Fruit fly (Drosophila melanogaster): Measurements from ENCODE around the gene CG5863.

CG5863 gene

dm6 chr3R:17410808-17411207 is at the start of gene CG5863:
Gene CG5863, plus strand, starts transcription at chr3R:17411108.
- TF ChIP-seq CG9948 (tag; optimal IDR thresholded peaks at IDR 0.05) = no peak
- no peak for TF ChIP-seq Pif1B (GFP tag; optimal IDR thresholded peaks at IDR 0.05)
- no peak for TF ChIP-seq CG8301 (tag; optimal IDR thresholded peaks at IDR 0.05)
- TF ChIP-seq Pif1A (GFP tag; optimal IDR thresholded peaks at IDR 0.05) = no peak
- no peak for TF ChIP-seq CG34367 (tag; optimal IDR thresholded peaks at IDR 0.05)
- no peak for TF ChIP-seq fd96Ca (GFP tag; IDR thresholded peaks at IDR 0.05)
- no peak for TF ChIP-seq CG12605 (GFP tag; IDR thresholded peaks at IDR 0.05)
- no peak for TF ChIP-seq rn (GFP tag; IDR thresholded peaks at IDR 0.05)
- no peak for TF ChIP-seq CG13204 (GFP tag; optimal IDR thresholded peaks at IDR 0.05)
- no peak for TF ChIP-seq D1 (tag; optimal IDR thresholded peaks at IDR 0.05)
- no peak for TF ChIP-seq EcR (GFP tag; optimal IDR thresholded peaks at IDR 0.05)
- TF ChIP-seq CG10348 (GFP tag; IDR thresholded peaks at IDR 0.05) = no peak

- TF ChIP-seq CG13204 (GFP tag; optimal IDR thresholded peaks at IDR 0.05) (no peak), CG32121 (GFP tag; IDR thresholded peaks at IDR 0.05) (no peak), CG15710 (tag; optimal IDR thresholded peaks at IDR 0.05) (no peak), CG4496 (GFP tag; IDR thresholded peaks at IDR 0.05) (no peak), CG10348 (GFP tag; IDR thresholded peaks at IDR 0.05) (no peak), CG8301 (tag; optimal IDR thresholded peaks at IDR 0.05) (no peak), rn (GFP tag; IDR thresholded peaks at IDR 0.05) (no peak), gl (tag; optimal IDR thresholded peaks at IDR 0.05) (no peak), CG12605 (GFP tag; IDR thresholded peaks at IDR 0.05) (no peak), CG14655 (GFP tag; optimal IDR thresholded peaks at IDR 0.05) (no peak), Snoo (tag; optimal IDR thresholded peaks at IDR 0.05) (no peak), CG17806 (tag; optimal IDR thresholded peaks at IDR 0.05) (no peak), EcR (GFP tag; optimal IDR thresholded peaks at IDR 0.05) (no peak)
These were observed 44.9 kb upstream of the CG5863 start, which contains the start of gene beat-IIa for dm6 chr3R:17366023-17366422. Gene beat-IIa, minus strand, starts transcription at chr3R:17366119.

dm6 chr3R:17371094-17371493 is 39.8 kb upstream of the CG5863 start:
- TF ChIP-seq gl (tag; optimal IDR thresholded peaks at IDR 0.05) (no peak), CG10348 (GFP tag; IDR thresholded peaks at IDR 0.05) (no peak), Pif1A (GFP tag; optimal IDR thresholded peaks at IDR 0.05) (peak; percentile 11), CG8159 (tag; optimal IDR thresholded peaks at IDR 0.05) (peak; percentile 34), EcR (GFP tag; optimal IDR thresholded peaks at IDR 0.05) (no peak), CG12605 (GFP tag; IDR thresholded peaks at IDR 0.05) (no peak), CG9948 (tag; optimal IDR thresholded peaks at IDR 0.05) (no peak), Ets98B (GFP tag; IDR thresholded peaks at IDR 0.05) (no peak), rn (GFP tag; IDR thresholded peaks at IDR 0.05) (no peak), CG8301 (tag; optimal IDR thresholded peaks at IDR 0.05) (peak; percentile 22), CG17806 (tag; optimal IDR thresholded peaks at IDR 0.05) (no peak), CG13204 (GFP tag; optimal IDR thresholded peaks at IDR 0.05) (no peak), CG4496 (GFP tag; IDR thresholded peaks at IDR 0.05) (peak; percentile 35; the same call in 1 of the 3 replicates), Pif1B (GFP tag; optimal IDR thresholded peaks at IDR 0.05) (no peak), CG32121 (GFP tag; IDR thresholded peaks at IDR 0.05) (peak; percentile 34; the same call in 1 of the 2 replicates), D1 (tag; optimal IDR thresholded peaks at IDR 0.05) (no peak), fd96Ca (GFP tag; IDR thresholded peaks at IDR 0.05) (peak; percentile 35; the same call in 1 of the 3 replicates), CG14655 (GFP tag; optimal IDR thresholded peaks at IDR 0.05) (peak; percentile 22), CG15710 (tag; optimal IDR thresholded peaks at IDR 0.05) (peak; percentile 8), Snoo (tag; optimal IDR thresholded peaks at IDR 0.05) (no peak), CG34367 (tag; optimal IDR thresholded peaks at IDR 0.05) (no peak)

dm6 chr3R:17377503-17377902 is 33.4 kb upstream of the CG5863 start:
- TF ChIP-seq CG32121 (GFP tag; IDR thresholded peaks at IDR 0.05) (no peak), EcR (GFP tag; optimal IDR thresholded peaks at IDR 0.05) (peak; percentile 90), CG4496 (GFP tag; IDR thresholded peaks at IDR 0.05) (peak; percentile 50; the same call in 1 of the 3 replicates)

- TF ChIP-seq CG4496 (GFP tag; IDR thresholded peaks at IDR 0.05) = no peak
- TF ChIP-seq CG17806 (tag; optimal IDR thresholded peaks at IDR 0.05) = peak; percentile 12
- no peak for TF ChIP-seq CG15710 (tag; optimal IDR thresholded peaks at IDR 0.05)
- peak; percentile 37 for TF ChIP-seq CG8159 (tag; optimal IDR thresholded peaks at IDR 0.05)
- TF ChIP-seq CG12605 (GFP tag; IDR thresholded peaks at IDR 0.05) = no peak
- TF ChIP-seq CG10348 (GFP tag; IDR thresholded peaks at IDR 0.05) = no peak
These were observed 31.9 kb upstream of the CG5863 start for dm6 chr3R:17379051-17379450.

- TF ChIP-seq rn (GFP tag; IDR thresholded peaks at IDR 0.05) (no peak), Ets98B (GFP tag; IDR thresholded peaks at IDR 0.05) (no peak), EcR (GFP tag; optimal IDR thresholded peaks at IDR 0.05) (peak; percentile 81), CG8301 (tag; optimal IDR thresholded peaks at IDR 0.05) (no peak), CG9948 (tag; optimal IDR thresholded peaks at IDR 0.05) (no peak)
These were observed 31.2 kb upstream of the CG5863 start, which contains the start of gene lute for dm6 chr3R:17379742-17380141. Gene lute, plus strand, starts transcription at chr3R:17379944.

dm6 chr3R:17381916-17382315 is 29.0 kb upstream of the CG5863 start:
- TF ChIP-seq rn (GFP tag; IDR thresholded peaks at IDR 0.05) (no peak), CG4496 (GFP tag; IDR thresholded peaks at IDR 0.05) (no peak), CG12605 (GFP tag; IDR thresholded peaks at IDR 0.05) (no peak)

Measured in whole organism, pupa.